Fruit fly (Drosophila melanogaster) whole organism, wandering third instar larva: Measurements from ENCODE around the gene CG43293.

Experiments
- Abd-B ChIP-seq: fragments of >200 bp; optimal IDR thresholded peaks from 2 replicates; lab custom pipeline; 2017; ENCODE audit warnings: missing biosample characterization, missing genetic modification characterization
- Dfd ChIP-seq: fragments of >200 bp; optimal IDR thresholded peaks from 2 replicates; lab custom pipeline; 2017; ENCODE audit warnings: missing biosample characterization, missing genetic modification characterization
- Hnf4 ChIP-seq: fragments of 200-800 bp; sonication (Bioruptor generic); optimal IDR thresholded peaks from 2 replicates; lab custom pipeline; 2016; ENCODE audit warnings: missing biosample characterization, mild to moderate bottlenecking, missing genetic modification characterization
- Hr83 ChIP-seq: fragments of 200-300 bp; sonication (Bioruptor generic); optimal IDR thresholded peaks from 2 replicates; lab custom pipeline; 2016; ENCODE audit warnings: missing biosample characterization, mild to moderate bottlenecking, missing genetic modification characterization, moderate library complexity; ENCODE audit not compliant: poor library complexity, severe bottlenecking
- Vsx2 ChIP-seq: fragments of 200-300, 225-300 bp; sonication (Bioruptor generic); optimal IDR thresholded peaks from 2 replicates; lab custom pipeline; 2018; ENCODE audit warnings: missing biosample characterization, missing genetic modification characterization; ENCODE audit not compliant: partially characterized antibody
- br ChIP-seq: fragments of 200-800 bp; sonication (Bioruptor generic); optimal IDR thresholded peaks from 2 replicates; lab custom pipeline; 2016; ENCODE audit warnings: missing biosample characterization, missing genetic modification characterization
- pan ChIP-seq: fragments of >200 bp; optimal IDR thresholded peaks from 2 replicates; lab custom pipeline; 2017
- psq ChIP-seq: fragments of 200-800 bp; sonication (Bioruptor generic); optimal IDR thresholded peaks from 3 replicates; lab custom pipeline; 2017; ENCODE audit warnings: missing biosample characterization, mild to moderate bottlenecking, missing genetic modification characterization, moderate library complexity
- sv ChIP-seq: fragments of 200-800 bp; sonication (Bioruptor generic); optimal IDR thresholded peaks from 3 replicates; lab custom pipeline; 2016; ENCODE audit warnings: missing biosample characterization, missing genetic modification characterization
- tai ChIP-seq: sonication (Bioruptor generic); optimal IDR thresholded peaks from 2 replicates; lab custom pipeline; 2016; ENCODE audit warnings: missing biosample characterization, missing genetic modification characterization
- usp ChIP-seq: fragments of >200 bp; optimal IDR thresholded peaks from 2 replicates; lab custom pipeline; 2017; ENCODE audit warnings: missing biosample characterization, missing genetic modification characterization
- woc ChIP-seq: sonication (Bioruptor generic); optimal IDR thresholded peaks from 2 replicates; lab custom pipeline; 2016; ENCODE audit warnings: missing biosample characterization, mild to moderate bottlenecking, missing genetic modification characterization

dm6 chr3L:6144769-6145220 lies 40.2 kb upstream of the CG43293 start, which contains the start of gene Lcp65Ac:
- TF ChIP-seq psq (GFP tag; lab: Kevin White, UChicago) (no peak), Vsx2 (GFP tag; lab: Kevin White, UChicago) (no peak), sv (GFP tag; lab: Kevin White, UChicago) (no peak), woc (GFP tag; lab: Kevin White, UChicago) (no peak), Dfd (GFP tag; lab: Kevin White, UChicago) (no peak), usp (no peak), Hnf4 (GFP tag; lab: Kevin White, UChicago) (no peak), br (GFP tag; lab: Kevin White, UChicago) (no peak), pan (lab: Kevin White, UChicago) (no peak), Abd-B (no peak), tai (GFP tag; lab: Kevin White, UChicago) (no peak), Hr83 (GFP tag; lab: Kevin White, UChicago) (no peak)
